Worm (Caenorhabditis elegans): ENCODE data around the gene sri-50.

The sri-50 gene

ce11 chrII:3203415-3203814 lies at the start of gene sri-50:
Gene sri-50 (plus strand): TSS chrII:3203715.
- no peak for TF ChIP-seq fax-1 (tag; optimal IDR thresholded peaks at IDR 0.05)
- no peak for TF ChIP-seq npax-4 (tag; optimal IDR thresholded peaks at IDR 0.05)
- no peak for TF ChIP-seq ceh-45 (GFP tag; IDR thresholded peaks at IDR 0.05)
- no peak for TF ChIP-seq pqm-1 (tag; optimal IDR thresholded peaks at IDR 0.05)
- no peak for TF ChIP-seq ztf-16 (tag; optimal IDR thresholded peaks at IDR 0.05)
- no peak for TF ChIP-seq sdc-2 (tag; optimal IDR thresholded peaks at IDR 0.05)
- no peak for TF ChIP-seq pat-9 (tag; optimal IDR thresholded peaks at IDR 0.05)
- no peak for TF ChIP-seq hlh-30 (tag; optimal IDR thresholded peaks at IDR 0.05; ENCODE audit: insufficient read depth)
- no peak for TF ChIP-seq fkh-10 (GFP tag; optimal IDR thresholded peaks at IDR 0.05)
- TF ChIP-seq dmd-4 (tag; optimal IDR thresholded peaks at IDR 0.05; ENCODE audit: borderline replicate concordance): no peak
- TF ChIP-seq ama-1 (optimal IDR thresholded peaks at IDR 0.05): no peak
- no peak for TF ChIP-seq dve-1 (tag; optimal IDR thresholded peaks at IDR 0.05)
- TF ChIP-seq ceh-18 (tag; optimal IDR thresholded peaks at IDR 0.05): no peak

DNA sequence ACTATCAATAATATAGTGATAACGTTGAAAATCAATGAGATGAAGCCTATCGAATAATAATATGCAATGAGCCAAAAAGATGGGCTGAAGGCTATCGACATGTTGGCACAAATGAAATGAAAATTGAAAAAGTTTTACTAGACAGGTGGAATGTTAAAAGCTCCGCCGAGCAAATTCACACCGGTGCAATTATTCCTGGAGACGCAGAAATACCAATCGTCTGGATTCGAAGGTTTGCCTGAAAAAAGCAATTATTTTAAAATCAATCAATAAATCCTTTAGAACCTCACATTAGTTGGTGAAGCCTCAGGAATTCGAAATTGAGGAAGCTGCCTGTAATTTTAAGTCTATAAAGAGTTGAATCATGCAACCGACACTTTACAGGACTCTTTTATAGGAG lies 49.1 kb upstream of the sri-50 start, which contains the start of gene sri-32:
TSS of gene sri-32 (minus strand) at position 101 of the 400 bp plus-strand sequence.
- no peak for TF ChIP-seq pat-9 (tag; optimal IDR thresholded peaks at IDR 0.05)
- no peak for TF ChIP-seq mec-3 (tag; optimal IDR thresholded peaks at IDR 0.05; ENCODE audit: borderline replicate concordance)
- TF ChIP-seq pag-3 (tag; optimal IDR thresholded peaks at IDR 0.05; ENCODE audit: borderline replicate concordance): no peak
- no peak for TF ChIP-seq nhr-232 (tag; optimal IDR thresholded peaks at IDR 0.05)
- TF ChIP-seq fkh-10 (GFP tag; optimal IDR thresholded peaks at IDR 0.05): no peak
- no peak for TF ChIP-seq fax-1 (tag; optimal IDR thresholded peaks at IDR 0.05)
- no peak for TF ChIP-seq ttx-3 (tag; optimal IDR thresholded peaks at IDR 0.05)
- no peak for TF ChIP-seq hlh-6 (tag; optimal IDR thresholded peaks at IDR 0.05)
- no peak for TF ChIP-seq sox-4 (tag; optimal IDR thresholded peaks at IDR 0.05)
- no peak for TF ChIP-seq syd-9 (tag; optimal IDR thresholded peaks at IDR 0.05)
- TF ChIP-seq zip-5 (tag; optimal IDR thresholded peaks at IDR 0.05): no peak
- no peak for TF ChIP-seq C38D4.7 (GFP tag; optimal IDR thresholded peaks at IDR 0.05)
- TF ChIP-seq nfya-1 (tag; optimal IDR thresholded peaks at IDR 0.05): no peak

- TF ChIP-seq unc-55 (GFP tag; optimal IDR thresholded peaks at IDR 0.05) (no peak), dve-1 (tag; optimal IDR thresholded peaks at IDR 0.05) (no peak), pha-2 (tag; optimal IDR thresholded peaks at IDR 0.05) (no peak), mec-3 (tag; optimal IDR thresholded peaks at IDR 0.05; ENCODE audit: borderline replicate concordance) (no peak), elt-4 (tag; optimal IDR thresholded peaks at IDR 0.05) (no peak), nfya-1 (tag; optimal IDR thresholded peaks at IDR 0.05) (no peak), npax-4 (tag; optimal IDR thresholded peaks at IDR 0.05) (no peak), hlh-13 (GFP tag; optimal IDR thresholded peaks at IDR 0.05) (no peak), rnt-1 (tag; optimal IDR thresholded peaks at IDR 0.05) (no peak), ceh-45 (GFP tag; IDR thresholded peaks at IDR 0.05) (no peak)
These were observed 46.8 kb upstream of the sri-50 start, which contains the start of gene sri-33 for ce11 chrII:3156749-3157148. Gene sri-33 (minus strand): TSS chrII:3156849.

ce11 chrII:3158985-3159384 lies 44.5 kb upstream of the sri-50 start, which contains the start of gene sri-34:
Gene sri-34 (minus strand): TSS chrII:3159085.
- TF ChIP-seq ceh-48 (tag; optimal IDR thresholded peaks at IDR 0.05) (no peak), ceh-31 (tag; optimal IDR thresholded peaks at IDR 0.05) (no peak), tbx-2 (tag; optimal IDR thresholded peaks at IDR 0.05) (no peak), pros-1 (tag; optimal IDR thresholded peaks at IDR 0.05) (no peak), hlh-13 (GFP tag; optimal IDR thresholded peaks at IDR 0.05) (no peak), ets-4 (tag; optimal IDR thresholded peaks at IDR 0.05) (no peak), lin-11 (tag; optimal IDR thresholded peaks at IDR 0.05) (no peak), T23F11.4 (GFP tag; optimal IDR thresholded peaks at IDR 0.05) (no peak), hlh-8 (tag; optimal IDR thresholded peaks at IDR 0.05) (no peak), unc-42 (tag; optimal IDR thresholded peaks at IDR 0.05) (no peak), madf-2 (tag; optimal IDR thresholded peaks at IDR 0.05) (no peak), odd-2 (tag; optimal IDR thresholded peaks at IDR 0.05) (no peak), che-1 (tag; optimal IDR thresholded peaks at IDR 0.05) (no peak), elt-4 (tag; optimal IDR thresholded peaks at IDR 0.05) (no peak), tbx-7 (tag; optimal IDR thresholded peaks at IDR 0.05) (no peak), npax-4 (tag; optimal IDR thresholded peaks at IDR 0.05) (no peak)

Measured in whole organism, late embryonic.